Fruit fly (Drosophila melanogaster) whole organism, pupa: ENCODE data around the gene CG3819.
A peak's percentile ranks its signal among the peaks of the same experiment; 100 is the strongest.

ENCODE experiments used
- CG10348 ChIP-seq: fragments of 200-800 bp; sonication (Bioruptor generic); IDR thresholded peaks from 2 replicates; pipeline ENCODE4 v1.3.6; 2022; ENCODE audit warnings: missing biosample characterization, missing genetic modification characterization
- CG12605 ChIP-seq: fragments of 200-800 bp; sonication (Bioruptor generic); IDR thresholded peaks from 2 replicates; pipeline ENCODE4 v1.3.6; 2022; ENCODE audit warnings: missing biosample characterization, missing genetic modification characterization
- CG13204 ChIP-seq: fragments of 200-800 bp; sonication (Bioruptor generic); optimal IDR thresholded peaks from 2 replicates; lab custom pipeline; 2018; ENCODE audit warnings: missing biosample characterization, mild to moderate bottlenecking, missing genetic modification characterization, moderate library complexity
- CG14655 ChIP-seq: fragments of 200-800 bp; sonication (Bioruptor generic); optimal IDR thresholded peaks from 3 replicates; lab custom pipeline; 2017; ENCODE audit warnings: mild to moderate bottlenecking, missing biosample characterization, missing genetic modification reagents, missing genetic modification characterization
- CG15710 ChIP-seq: fragments of 200-800 bp; sonication (Bioruptor generic); optimal IDR thresholded peaks from 2 replicates; lab custom pipeline; 2018; ENCODE audit warnings: missing biosample characterization, mild to moderate bottlenecking, missing genetic modification characterization, moderate library complexity
- CG32121 ChIP-seq: fragments of 200-800 bp; sonication (Bioruptor generic); IDR thresholded peaks from 2 replicates; pipeline ENCODE4 v1.3.6; 2022; ENCODE audit warnings: missing biosample characterization, missing genetic modification characterization
- CG34367 ChIP-seq: fragments of 200-800 bp; sonication (Bioruptor generic); optimal IDR thresholded peaks from 2 replicates; lab custom pipeline; 2018; ENCODE audit warnings: missing biosample characterization, mild to moderate bottlenecking, missing genetic modification characterization
- CG4496 ChIP-seq: fragments of 200-800 bp; sonication (Bioruptor generic); IDR thresholded peaks from 3 replicates; pipeline ENCODE4 v1.3.6; 2022; ENCODE audit warnings: missing biosample characterization, missing genetic modification characterization
- CG9948 ChIP-seq: fragments of 200-800 bp; sonication (Bioruptor generic); optimal IDR thresholded peaks from 2 replicates; lab custom pipeline; 2018; ENCODE audit warnings: missing biosample characterization, mild to moderate bottlenecking, missing genetic modification characterization, moderate library complexity
- EcR ChIP-seq: fragments of 200-800 bp; sonication (Bioruptor generic); optimal IDR thresholded peaks from 3 replicates; lab custom pipeline; 2019; ENCODE audit warnings: missing biosample characterization, missing genetic modification characterization, mild to moderate bottlenecking, moderate library complexity, missing genetic modification reagents
- Pif1A ChIP-seq: fragments of 200-800 bp; sonication (Bioruptor generic); optimal IDR thresholded peaks from 3 replicates; lab custom pipeline; 2016; ENCODE audit warnings: missing biosample characterization, missing genetic modification characterization
- Pif1B ChIP-seq: fragments of 200-800 bp; sonication (Bioruptor generic); optimal IDR thresholded peaks from 3 replicates; lab custom pipeline; 2016; ENCODE audit warnings: missing biosample characterization, missing genetic modification characterization
- Snoo ChIP-seq: fragments of 200-800 bp; sonication (Bioruptor generic); optimal IDR thresholded peaks from 3 replicates; lab custom pipeline; 2017; ENCODE audit warnings: missing biosample characterization, mild to moderate bottlenecking, missing genetic modification characterization, inconsistent platforms
- gl ChIP-seq: fragments of 200-800 bp; sonication (Bioruptor generic); optimal IDR thresholded peaks from 2 replicates; lab custom pipeline; 2018; ENCODE audit warnings: missing biosample characterization, mild to moderate bottlenecking, missing genetic modification characterization

- TF ChIP-seq CG4496 (no peak), CG14655 (GFP tag; lab: Kevin White, UChicago) (no peak), CG34367 (tag; lab: Kevin White, UChicago) (no peak), Snoo (tag; lab: Kevin White, UChicago) (no peak), CG32121 (GFP tag; lab: Robert Waterston, UW) (no peak), CG10348 (GFP tag; lab: Robert Waterston, UW) (no peak), CG9948 (tag; lab: Kevin White, UChicago) (no peak), CG12605 (no peak), gl (no peak), CG15710 (tag; lab: Kevin White, UChicago) (no peak), Pif1A (GFP tag; lab: Kevin White, UChicago) (no peak), CG13204 (GFP tag; lab: Kevin White, UChicago) (no peak), EcR (GFP tag; lab: Kevin White, UChicago) (peak; percentile 83), Pif1B (no peak)
Measured at dm6 chr3L:18891986-18892385, 29.9 kb downstream of the CG3819 start, which contains the start of gene NijB.
